Fruit fly (Drosophila melanogaster): ENCODE measurements around the gene CG32277.
A peak's percentile ranks its signal among the peaks of the same experiment; 100 is the strongest.

CG32277 gene

dm6 chr3L:3239033-3239752, 33.9 kb upstream of the CG32277 start, which contains the start of gene CG17746 (continued):
- peak; percentile 50 for TF ChIP-seq CG17802 (tag; optimal IDR thresholded peaks at IDR 0.05)
- peak; percentile 50 for TF ChIP-seq Dip3 (GFP tag; optimal IDR thresholded peaks at IDR 0.05)
- TF ChIP-seq psq (GFP tag; optimal IDR thresholded peaks at IDR 0.05), result peak; percentile 9
- TF ChIP-seq hth (optimal IDR thresholded peaks at IDR 0.05), result no peak
- TF ChIP-seq Blimp-1 (GFP tag; optimal IDR thresholded peaks at IDR 0.05), result no peak
- no peak for TF ChIP-seq dan (GFP tag; IDR thresholded peaks at IDR 0.05)
- TF ChIP-seq dysf (GFP tag; IDR thresholded peaks at IDR 0.05), result peak; percentile 37; the same call in 1 of the 3 replicates
- no peak for TF ChIP-seq dmrt11E (tag; optimal IDR thresholded peaks at IDR 0.05)
- peak; percentile 45 for TF ChIP-seq Hsf (GFP tag; optimal IDR thresholded peaks at IDR 0.05)
- no peak for TF ChIP-seq CG12104 (GFP tag; optimal IDR thresholded peaks at IDR 0.05)
- TF ChIP-seq CG15514 (GFP tag; optimal IDR thresholded peaks at IDR 0.05), result peak; percentile 86
- TF ChIP-seq run (tag; optimal IDR thresholded peaks at IDR 0.05), result no peak
- no peak for TF ChIP-seq emc (GFP tag; optimal IDR thresholded peaks at IDR 0.05)
- TF ChIP-seq CG11723 (GFP tag; optimal IDR thresholded peaks at IDR 0.05), result no peak
- TF ChIP-seq Sry-β (GFP tag; optimal IDR thresholded peaks at IDR 0.05), result no peak
- TF ChIP-seq H15 (GFP tag; IDR thresholded peaks at IDR 0.05), result no peak
- peak; percentile 1 for TF ChIP-seq CG3995 (GFP tag; optimal IDR thresholded peaks at IDR 0.05)
- TF ChIP-seq CG14965 (GFP tag; optimal IDR thresholded peaks at IDR 0.05; ENCODE audit: borderline replicate concordance), result no peak
- TF ChIP-seq CG33213 (GFP tag; optimal IDR thresholded peaks at IDR 0.05), result peak; percentile 90
- peak; percentile 21 for TF ChIP-seq chn (GFP tag; optimal IDR thresholded peaks at IDR 0.05)
- TF ChIP-seq CG17385 (GFP tag; optimal IDR thresholded peaks at IDR 0.05), result no peak
- peak; percentile 50 for TF ChIP-seq Scr (GFP tag; IDR thresholded peaks at IDR 0.05; ENCODE audit: partially characterized antibody)
- TF ChIP-seq Mad (GFP tag; optimal IDR thresholded peaks at IDR 0.05), result peak; percentile 41
- no peak for TF ChIP-seq HHEX (GFP tag; optimal IDR thresholded peaks at IDR 0.05)
- no peak for TF ChIP-seq Awh (GFP tag; IDR thresholded peaks at IDR 0.05)
- TF ChIP-seq fd3F (GFP tag; optimal IDR thresholded peaks at IDR 0.05), result no peak
- TF ChIP-seq Stat92E (GFP tag; optimal IDR thresholded peaks at IDR 0.05), result peak in 1 of 3 experiments; percentile 38
- peak; percentile 67 for TF ChIP-seq CG6791 (GFP tag; IDR thresholded peaks at IDR 0.05; ENCODE audit: partially characterized antibody)
- no peak for TF ChIP-seq CG32532 (GFP tag; IDR thresholded peaks at IDR 0.05)
- no peak for TF ChIP-seq CG9437 (GFP tag; optimal IDR thresholded peaks at IDR 0.05)
- TF ChIP-seq scrt (GFP tag; optimal IDR thresholded peaks at IDR 0.05), result no peak
- TF ChIP-seq MESR4 (GFP tag; optimal IDR thresholded peaks at IDR 0.05), result peak; percentile 74
- no peak for TF ChIP-seq CG3407 (GFP tag; optimal IDR thresholded peaks at IDR 0.05)
- no peak for TF ChIP-seq tup (GFP tag; optimal IDR thresholded peaks at IDR 0.05)
- TF ChIP-seq z (GFP tag; IDR thresholded peaks at IDR 0.05), result no peak
- peak; percentile 4 for TF ChIP-seq CG11398 (GFP tag; optimal IDR thresholded peaks at IDR 0.05)
- TF ChIP-seq CG14710 (tag; optimal IDR thresholded peaks at IDR 0.05), result peak; percentile 72
- no peak for TF ChIP-seq CG6765 (GFP tag; optimal IDR thresholded peaks at IDR 0.05)
- TF ChIP-seq phol (tag; optimal IDR thresholded peaks at IDR 0.05), result peak; percentile 55
- no peak for TF ChIP-seq CG10209 (GFP tag; optimal IDR thresholded peaks at IDR 0.05)
- TF ChIP-seq vfl (GFP tag; optimal IDR thresholded peaks at IDR 0.05), result peak; percentile 59
- TF ChIP-seq Asciz (GFP tag; optimal IDR thresholded peaks at IDR 0.05), result no peak
- TF ChIP-seq Side (GFP tag; optimal IDR thresholded peaks at IDR 0.05), result peak; percentile 56
- peak; percentile 8 for TF ChIP-seq CG3281 (GFP tag; optimal IDR thresholded peaks at IDR 0.05)
- no peak for TF ChIP-seq CG12071 (GFP tag; optimal IDR thresholded peaks at IDR 0.05)
- no peak for TF ChIP-seq Hmx (GFP tag; optimal IDR thresholded peaks at IDR 0.05)
- TF ChIP-seq bsh (GFP tag; optimal IDR thresholded peaks at IDR 0.05), result no peak
- no peak for TF ChIP-seq CG30020 (tag; optimal IDR thresholded peaks at IDR 0.05)
- TF ChIP-seq CG10147 (GFP tag; optimal IDR thresholded peaks at IDR 0.05), result no peak

Measured in whole organism, embryonic.